Fruit fly (Drosophila melanogaster) whole organism, embryonic: ENCODE measurements around the gene CG11726.

Source experiments
- Abd-B ChIP-seq: fragments of 200-800 bp; sonication (Bioruptor generic); optimal IDR thresholded peaks from 2 replicates; lab custom pipeline; 2018; ENCODE audit warnings: missing biosample characterization, mild to moderate bottlenecking, missing genetic modification characterization, moderate library complexity
- CG11504 ChIP-seq: fragments of 200-800 bp; sonication (Bioruptor generic); optimal IDR thresholded peaks from 3 replicates; lab custom pipeline; 2019; ENCODE audit warnings: missing biosample characterization, mild to moderate bottlenecking, missing genetic modification characterization, moderate library complexity
- CG12299 ChIP-seq: fragments of 200-800 bp; sonication (Bioruptor generic); optimal IDR thresholded peaks from 2 replicates; lab custom pipeline; 2018; ENCODE audit warnings: missing biosample characterization, mild to moderate bottlenecking, missing genetic modification characterization
- CG12391 ChIP-seq: fragments of 200-800 bp; sonication (Bioruptor generic); optimal IDR thresholded peaks from 3 replicates; lab custom pipeline; 2018; ENCODE audit warnings: missing biosample characterization, mild to moderate bottlenecking, missing genetic modification characterization, moderate library complexity
- CG12744 ChIP-seq: fragments of 200-800 bp; sonication (Bioruptor generic); optimal IDR thresholded peaks from 2 replicates; lab custom pipeline; 2016; ENCODE audit warnings: missing biosample characterization, missing genetic modification characterization
- CG13123 ChIP-seq: fragments of 200-800 bp; sonication (Bioruptor generic); optimal IDR thresholded peaks from 2 replicates; lab custom pipeline; 2016; ENCODE audit warnings: missing biosample characterization, missing genetic modification characterization
- CG14710 ChIP-seq: fragments of 200-800 bp; sonication (Bioruptor generic); optimal IDR thresholded peaks from 3 replicates; lab custom pipeline; 2019; ENCODE audit warnings: missing biosample characterization, mild to moderate bottlenecking, missing genetic modification characterization, moderate library complexity
- CG1529 ChIP-seq: fragments of 200-800 bp; sonication (Bioruptor generic); optimal IDR thresholded peaks from 3 replicates; lab custom pipeline; 2018; ENCODE audit warnings: missing biosample characterization, missing genetic modification characterization
- CG15479 ChIP-seq: fragments of 200-800 bp; sonication (Bioruptor generic); optimal IDR thresholded peaks from 3 replicates; lab custom pipeline; 2019; ENCODE audit warnings: missing biosample characterization, mild to moderate bottlenecking, missing genetic modification characterization, moderate library complexity
- CG15696 ChIP-seq: fragments of 200-800 bp; sonication (Bioruptor generic); optimal IDR thresholded peaks from 2 replicates; lab custom pipeline; 2019; ENCODE audit warnings: missing biosample characterization, mild to moderate bottlenecking, missing genetic modification characterization, moderate library complexity
- CG1647 ChIP-seq: fragments of 200-800 bp; sonication (Bioruptor generic); optimal IDR thresholded peaks from 3 replicates; lab custom pipeline; 2016; ENCODE audit warnings: missing biosample characterization, missing genetic modification characterization
- CG2129 ChIP-seq: fragments of 200-800 bp; sonication (Bioruptor generic); IDR thresholded peaks from 2 replicates; pipeline ENCODE4 v1.3.6; 2022; ENCODE audit warnings: missing biosample characterization, missing genetic modification characterization; ENCODE audit not compliant: partially characterized antibody
- CG2712 ChIP-seq: fragments of 200-800 bp; optimal IDR thresholded peaks from 3 replicates; lab custom pipeline; 2019; ENCODE audit warnings: missing biosample characterization, mild to moderate bottlenecking, missing genetic modification characterization, moderate library complexity
- CG33557 ChIP-seq: fragments of 200-800 bp; sonication (Bioruptor generic); optimal IDR thresholded peaks from 2 replicates; lab custom pipeline; 2019; ENCODE audit warnings: missing biosample characterization, mild to moderate bottlenecking, missing genetic modification characterization, moderate library complexity
- CG4404 ChIP-seq: fragments of 200-800 bp; sonication (Bioruptor generic); IDR thresholded peaks from 2 replicates; pipeline ENCODE4 v1.3.6; 2022; ENCODE audit warnings: missing biosample characterization, missing genetic modification characterization
- CG4707 ChIP-seq: fragments of 200-800 bp; sonication (Bioruptor generic); optimal IDR thresholded peaks from 2 replicates; lab custom pipeline; 2018; ENCODE audit warnings: missing biosample characterization, mild to moderate bottlenecking, missing genetic modification characterization, moderate library complexity
- CG6254 ChIP-seq: fragments of 200-800 bp; sonication (Bioruptor generic); optimal IDR thresholded peaks from 3 replicates; lab custom pipeline; 2017; ENCODE audit warnings: mild to moderate bottlenecking, missing biosample characterization, missing genetic modification reagents, missing genetic modification characterization
- CG6791 ChIP-seq: fragments of 200-800 bp; sonication (Bioruptor generic); IDR thresholded peaks from 3 replicates; pipeline ENCODE4 v1.3.6; 2022; ENCODE audit warnings: missing biosample characterization, missing genetic modification characterization; ENCODE audit not compliant: partially characterized antibody
- CG6813 ChIP-seq: fragments of 200-800 bp; sonication (Bioruptor generic); optimal IDR thresholded peaks from 2 replicates; lab custom pipeline; 2017; ENCODE audit warnings: missing biosample characterization, missing genetic modification characterization, mild to moderate bottlenecking, moderate library complexity, missing genetic modification reagents
- CG7556 ChIP-seq: fragments of 200-800 bp; sonication (Bioruptor generic); optimal IDR thresholded peaks from 2 replicates; lab custom pipeline; 2017; ENCODE audit warnings: missing biosample characterization, mild to moderate bottlenecking, missing genetic modification characterization
- CG7839 ChIP-seq: fragments of 200-800 bp; sonication (Bioruptor generic); optimal IDR thresholded peaks from 3 replicates; lab custom pipeline; 2018; ENCODE audit warnings: missing biosample characterization, mild to moderate bottlenecking, missing genetic modification characterization, moderate library complexity
- CG8290 ChIP-seq, 3 experiments: fragments of 200-800 bp; sonication (Bioruptor generic); optimal IDR thresholded peaks; 2 replicates each; lab custom pipeline; 2016 to 2019; ENCODE audit warnings: missing biosample characterization in 3 of 3, missing genetic modification characterization in 3 of 3, mild to moderate bottlenecking in 2 of 3, moderate library complexity in 1 of 3
- CG9932 ChIP-seq: fragments of 200-800 bp; sonication (Bioruptor generic); IDR thresholded peaks from 2 replicates; pipeline ENCODE4 v1.3.6; 2022; ENCODE audit warnings: missing biosample characterization, missing genetic modification characterization
- Doc3 ChIP-seq: fragments of 200-800 bp; sonication (Bioruptor generic); IDR thresholded peaks from 3 replicates; pipeline ENCODE4 v1.3.6; 2022; ENCODE audit warnings: missing biosample characterization, missing genetic modification characterization; ENCODE audit not compliant: partially characterized antibody
- Kr ChIP-seq: fragments of 200-800 bp; sonication (Bioruptor generic); optimal IDR thresholded peaks from 2 replicates; lab custom pipeline; 2017; ENCODE audit warnings: missing biosample characterization, mild to moderate bottlenecking, missing genetic modification characterization
- Med ChIP-seq: fragments of 200-800 bp; sonication (Bioruptor generic); peaks from one replicate; lab custom pipeline; 2016; ENCODE audit warnings: missing biosample characterization, missing genetic modification characterization, mild to moderate bottlenecking, inconsistent platforms, moderate library complexity
- Oli ChIP-seq: fragments of 200-800 bp; sonication (Bioruptor generic); optimal IDR thresholded peaks from 2 replicates; lab custom pipeline; 2018; ENCODE audit warnings: missing biosample characterization, mild to moderate bottlenecking, missing genetic modification characterization, moderate library complexity
- Xrp1 ChIP-seq: fragments of 200-800 bp; sonication (Bioruptor generic); IDR thresholded peaks from 2 replicates; pipeline ENCODE4 v1.3.6; 2022; ENCODE audit warnings: missing biosample characterization, missing genetic modification characterization
- bab2 ChIP-seq: fragments of 200-800 bp; sonication (Bioruptor generic); optimal IDR thresholded peaks from 2 replicates; lab custom pipeline; 2016; ENCODE audit warnings: missing biosample characterization, missing genetic modification characterization
- chif ChIP-seq, 2 experiments: fragments of 200-800 bp; sonication (Bioruptor generic); optimal IDR thresholded peaks; 3 replicates each; lab custom pipeline; 2016; ENCODE audit warnings: missing biosample characterization in 2 of 2, missing genetic modification characterization in 2 of 2
- chn ChIP-seq: fragments of 200-800 bp; sonication (Bioruptor generic); optimal IDR thresholded peaks from 2 replicates; lab custom pipeline; 2016; ENCODE audit warnings: missing biosample characterization, missing genetic modification characterization
- dan ChIP-seq: fragments of 200-800 bp; sonication (Bioruptor generic); IDR thresholded peaks from 2 replicates; pipeline ENCODE4 v1.3.6; 2022; ENCODE audit warnings: missing biosample characterization, missing genetic modification characterization
- dmrt11E ChIP-seq: fragments of 200-800 bp; sonication (Bioruptor generic); optimal IDR thresholded peaks from 3 replicates; lab custom pipeline; 2018; ENCODE audit warnings: missing biosample characterization, mild to moderate bottlenecking, missing genetic modification characterization, moderate library complexity
- dmrt99B ChIP-seq: fragments of 200-800 bp; sonication (Bioruptor generic); optimal IDR thresholded peaks from 2 replicates; lab custom pipeline; 2018; ENCODE audit warnings: missing biosample characterization, mild to moderate bottlenecking, missing genetic modification characterization, moderate library complexity
- en ChIP-seq: fragments of 200-800 bp; sonication (Bioruptor generic); optimal IDR thresholded peaks from 2 replicates; lab custom pipeline; 2016; ENCODE audit warnings: missing biosample characterization, missing genetic modification characterization
- eve ChIP-seq, 2 experiments: fragments of >200 bp; optimal IDR thresholded peaks; 2 replicates each; lab custom pipeline; 2017; ENCODE audit warnings: missing biosample characterization in 2 of 2, missing genetic modification characterization in 2 of 2
- gcm ChIP-seq: fragments of 200-800 bp; sonication (Bioruptor generic); optimal IDR thresholded peaks from 2 replicates; lab custom pipeline; 2019; ENCODE audit warnings: missing biosample characterization, mild to moderate bottlenecking, missing genetic modification characterization, moderate library complexity
- gcm2 ChIP-seq: fragments of 200-800 bp; sonication (Bioruptor generic); optimal IDR thresholded peaks from 2 replicates; lab custom pipeline; 2016; ENCODE audit warnings: missing biosample characterization, missing genetic modification characterization
- gfzf ChIP-seq: fragments of 200-800 bp; sonication (Bioruptor generic); optimal IDR thresholded peaks from 2 replicates; lab custom pipeline; 2016; ENCODE audit warnings: missing biosample characterization, mild to moderate bottlenecking, missing genetic modification characterization, moderate library complexity
- grau ChIP-seq: fragments of 200-800 bp; optimal IDR thresholded peaks from 3 replicates; lab custom pipeline; 2019; ENCODE audit warnings: missing biosample characterization, mild to moderate bottlenecking, missing genetic modification characterization, moderate library complexity
- lola ChIP-seq, 3 experiments: fragments of >200 bp in 2 of 3; fragments of 200-800 bp in 1 of 3; sonication (Bioruptor generic) in 1 of 3; optimal IDR thresholded peaks; 2 replicates each; lab custom pipeline; 2017 to 2019; ENCODE audit warnings: missing biosample characterization in 3 of 3, missing genetic modification characterization in 3 of 3, mild to moderate bottlenecking in 1 of 3, moderate library complexity in 1 of 3
- pros ChIP-seq: fragments of 200-800 bp; sonication (Bioruptor generic); optimal IDR thresholded peaks from 3 replicates; lab custom pipeline; 2019; ENCODE audit warnings: missing biosample characterization, mild to moderate bottlenecking, missing genetic modification characterization, moderate library complexity
- rib ChIP-seq: fragments of 200-800 bp; sonication (Bioruptor generic); IDR thresholded peaks from 2 replicates; pipeline ENCODE4 v1.3.6; 2022; ENCODE audit warnings: missing biosample characterization, missing genetic modification characterization
- row ChIP-seq: fragments of 200-800 bp; sonication (Bioruptor generic); IDR thresholded peaks from 3 replicates; pipeline ENCODE4 v1.3.6; 2022; ENCODE audit warnings: missing biosample characterization, missing genetic modification characterization
- sens ChIP-seq: fragments of 200-800 bp; sonication (Bioruptor generic); peaks from one replicate; lab custom pipeline; 2016; ENCODE audit warnings: missing biosample characterization, missing genetic modification characterization
- slp2 ChIP-seq: fragments of 200-800 bp; sonication (Bioruptor generic); optimal IDR thresholded peaks from 2 replicates; lab custom pipeline; 2016; ENCODE audit warnings: missing biosample characterization, missing genetic modification characterization
- stwl ChIP-seq: fragments of 200-800 bp; sonication (Bioruptor generic); optimal IDR thresholded peaks from 3 replicates; lab custom pipeline; 2018; ENCODE audit warnings: missing biosample characterization, mild to moderate bottlenecking, missing genetic modification characterization, moderate library complexity
- tio ChIP-seq: fragments of 200-800 bp; sonication (Bioruptor generic); optimal IDR thresholded peaks from 2 replicates; lab custom pipeline; 2017; ENCODE audit warnings: missing biosample characterization, missing genetic modification characterization, inconsistent platforms
- usp ChIP-seq: fragments of >200 bp; optimal IDR thresholded peaks from 2 replicates; lab custom pipeline; 2017; ENCODE audit warnings: missing biosample characterization, missing genetic modification characterization

The CG11726 gene

dm6 chr3L:11414453-11414852, 20.0 kb downstream of the CG11726 start:
- TF ChIP-seq CG11504 (tag; lab: Kevin White, UChicago) (peak; percentile 28), Xrp1 (GFP tag; lab: Robert Waterston, UW) (peak; percentile 43; the same call in 1 of the 2 replicates), Abd-B (GFP tag; lab: Kevin White, UChicago) (no peak), Doc3 (no peak), sens (GFP tag; lab: Kevin White, UChicago) (peak; percentile 84), gcm2 (GFP tag; lab: Kevin White, UChicago) (peak; percentile 3), row (GFP tag; lab: Robert Waterston, UW) (peak; percentile 46), usp (GFP tag; lab: Kevin White, UChicago) (no peak), CG1647 (GFP tag; lab: Kevin White, UChicago) (no peak), CG6791 (peak; percentile 66), stwl (tag; lab: Kevin White, UChicago) (peak; percentile 99), CG4404 (peak; percentile 29; the same call in 1 of the 2 replicates), eve (GFP tag; optimal IDR thresholded peaks at IDR 0.05; lab: Kevin White, UChicago) (peak in 1 of 2 experiments; percentile 65), CG12299 (tag; lab: Kevin White, UChicago) (no peak), CG8290 (GFP tag; optimal IDR thresholded peaks at IDR 0.05; lab: Kevin White, UChicago) (peak; percentile 8), CG8290 (tag; optimal IDR thresholded peaks at IDR 0.05; lab: Kevin White, UChicago) (no peak), CG12391 (tag; lab: Kevin White, UChicago) (peak; percentile 24), CG6254 (GFP tag; lab: Kevin White, UChicago) (peak; percentile 9), rib (GFP tag; lab: Robert Waterston, UW) (no peak), CG7556 (GFP tag; lab: Kevin White, UChicago) (peak; percentile 6), dmrt99B (peak; percentile 8), CG7839 (tag; lab: Kevin White, UChicago) (peak; percentile 37), CG4707 (peak; percentile 86), bab2 (peak; percentile 1), CG15696 (peak; percentile 10), pros (GFP tag; lab: Kevin White, UChicago) (no peak), CG1529 (GFP tag; lab: Kevin White, UChicago) (peak; percentile 10), dan (0 out of 2 replicates have a peak, but pooled peaks have one; percentile 25), slp2 (GFP tag; lab: Kevin White, UChicago) (peak; percentile 22), CG14710 (tag; lab: Kevin White, UChicago) (peak; percentile 5), Oli (peak; percentile 41), Med (peak; percentile 64), lola (GFP tag; optimal IDR thresholded peaks at IDR 0.05; lab: Kevin White, UChicago) (peak in 1 of 3 experiments; percentile 57), CG2129 (GFP tag; lab: Robert Waterston, UW) (no peak), Kr (no peak), CG13123 (GFP tag; lab: Kevin White, UChicago) (no peak), chif (GFP tag; optimal IDR thresholded peaks at IDR 0.05; lab: Kevin White, UChicago) (peak in 1 of 2 experiments; percentile 44), CG12744 (GFP tag; lab: Kevin White, UChicago) (peak; percentile 1), tio (GFP tag; lab: Kevin White, UChicago) (peak; percentile 39), gfzf (GFP tag; lab: Kevin White, UChicago) (peak; percentile 7), CG2712 (tag; lab: Kevin White, UChicago) (peak; percentile 51), grau (peak; percentile 9), CG33557 (GFP tag; lab: Kevin White, UChicago) (peak; percentile 33), dmrt11E (tag; lab: Kevin White, UChicago) (peak; percentile 61), CG9932 (GFP tag; lab: Robert Waterston, UW) (no peak), CG15479 (GFP tag; lab: Kevin White, UChicago) (no peak), en (no peak), gcm (GFP tag; lab: Kevin White, UChicago) (peak; percentile 29), CG6813 (peak; percentile 33), chn (GFP tag; lab: Kevin White, UChicago) (peak; percentile 3)
